Worm (Caenorhabditis elegans) whole organism, late embryonic: ENCODE measurements around the gene F18G5.6.

Source experiments
- ama-1 ChIP-seq: fragments of 150-350 bp; optimal IDR thresholded peaks from 2 replicates; lab custom pipeline; 2014
- ceh-24 ChIP-seq: sonication (generic microtip); optimal IDR thresholded peaks from 2 replicates; lab custom pipeline; 2016; ENCODE audit warnings: mild to moderate bottlenecking, missing genetic modification characterization, missing compliant biosample characterization
- ceh-30 ChIP-seq: fragments of 150-350 bp; optimal IDR thresholded peaks from 2 replicates; lab custom pipeline; 2014; ENCODE audit warnings: missing biosample characterization, missing genetic modification characterization
- ceh-6 ChIP-seq: fragments of 200-800 bp; sonication (Bioruptor generic); optimal IDR thresholded peaks from 2 replicates; lab custom pipeline; 2018; ENCODE audit warnings: mild to moderate bottlenecking, missing genetic modification characterization, missing compliant biosample characterization
- elt-4 ChIP-seq: sonication (generic microtip); optimal IDR thresholded peaks from 2 replicates; lab custom pipeline; 2016; ENCODE audit warnings: missing genetic modification characterization, missing compliant biosample characterization
- fkh-10 ChIP-seq: fragments of 150-350 bp; optimal IDR thresholded peaks from 2 replicates; lab custom pipeline; 2014; ENCODE audit warnings: missing biosample characterization, missing genetic modification reagents, missing genetic modification characterization
- hlh-30 ChIP-seq: sonication (generic microtip); optimal IDR thresholded peaks from 2 replicates; lab custom pipeline; 2017; ENCODE audit warnings: antibody characterized with exemption, missing genetic modification characterization, missing compliant biosample characterization; ENCODE audit not compliant: insufficient read depth
- pha-2 ChIP-seq: sonication (generic microtip); optimal IDR thresholded peaks from 2 replicates; lab custom pipeline; 2017; ENCODE audit warnings: mild to moderate bottlenecking, missing genetic modification characterization, missing compliant biosample characterization
- ref-2 ChIP-seq: sonication (generic microtip); optimal IDR thresholded peaks from 2 replicates; lab custom pipeline; 2016; ENCODE audit warnings: missing genetic modification characterization, missing compliant biosample characterization
- sox-4 ChIP-seq: sonication (generic microtip); optimal IDR thresholded peaks from 2 replicates; lab custom pipeline; 2017; ENCODE audit warnings: mild to moderate bottlenecking, missing genetic modification characterization, inconsistent platforms, missing compliant biosample characterization
- syd-9 ChIP-seq: sonication (generic microtip); optimal IDR thresholded peaks from 2 replicates; lab custom pipeline; 2016; ENCODE audit warnings: mild to moderate bottlenecking, missing genetic modification characterization, moderate library complexity, missing compliant biosample characterization

ce11 chrX:9271886-9272285, 7.8 kb upstream of the F18G5.6 start:
- TF ChIP-seq ama-1: no peak
- no peak for TF ChIP-seq sox-4 (tag; lab: Kevin White, UChicago)
- TF ChIP-seq ceh-6 (GFP tag; lab: Kevin White, UChicago): no peak
- TF ChIP-seq fkh-10 (GFP tag; lab: Kevin White, UChicago): no peak
- TF ChIP-seq syd-9 (tag; lab: Kevin White, UChicago): no peak
- TF ChIP-seq hlh-30: no peak
- no peak for TF ChIP-seq ceh-24 (tag; lab: Kevin White, UChicago)
- TF ChIP-seq pha-2 (tag; lab: Kevin White, UChicago): no peak
- TF ChIP-seq ref-2 (tag; lab: Kevin White, UChicago): no peak
- TF ChIP-seq ceh-30 (tag; lab: Kevin White, UChicago): no peak
- no peak for TF ChIP-seq elt-4 (tag; lab: Kevin White, UChicago)
